Worm (Caenorhabditis elegans) whole organism, L2 larva: ENCODE measurements around the gene F25B3.2.

Experiments
- ama-1 ChIP-seq: fragments of 150-350 bp; optimal IDR thresholded peaks from 2 replicates; lab custom pipeline; 2018; ENCODE audit warnings: inconsistent platforms
- nhr-6 ChIP-seq: fragments of 150-350 bp; optimal IDR thresholded peaks from 2 replicates; lab custom pipeline; 2014; ENCODE audit warnings: missing biosample characterization, missing genetic modification characterization
- unc-39 ChIP-seq: fragments of 150-350 bp; optimal IDR thresholded peaks from 2 replicates; lab custom pipeline; 2014; ENCODE audit warnings: missing biosample characterization, missing genetic modification characterization

- TF ChIP-seq ama-1 (lab: Kevin White, UChicago): no peak
- no peak for TF ChIP-seq nhr-6 (tag; lab: Kevin White, UChicago)
- TF ChIP-seq unc-39 (tag; lab: Kevin White, UChicago): no peak
Measured at ce11 chrV:9550313-9550712, 26.8 kb upstream of the F25B3.2 start, which contains the start of gene ehbp-1.
